Worm (Caenorhabditis elegans): Measurements from ENCODE around the gene F56C3.1.

Gene F56C3.1

ce11 chrX:1386893-1387367 lies at the start of gene F56C3.1:
F56C3.1 (plus strand) TSS chrX:1387317.
- TF ChIP-seq unc-39 (tag; optimal IDR thresholded peaks at IDR 0.05) = no peak
- TF ChIP-seq nhr-12 (tag; optimal IDR thresholded peaks at IDR 0.05) = no peak
- TF ChIP-seq nhr-237 (tag; optimal IDR thresholded peaks at IDR 0.05) = no peak
- TF ChIP-seq blmp-1 (tag; optimal IDR thresholded peaks at IDR 0.05) = no peak
- no peak for TF ChIP-seq lin-13 (tag; optimal IDR thresholded peaks at IDR 0.05)
- no peak for TF ChIP-seq elt-1 (tag; optimal IDR thresholded peaks at IDR 0.05; ENCODE audit: borderline replicate concordance, insufficient read depth)
- no peak for TF ChIP-seq ztf-11 (tag; optimal IDR thresholded peaks at IDR 0.05)
- TF ChIP-seq lsy-2 (tag; optimal IDR thresholded peaks at IDR 0.05) = no peak
- no peak for TF ChIP-seq zip-8 (tag; optimal IDR thresholded peaks at IDR 0.05)
- TF ChIP-seq ceh-83 (GFP tag; optimal IDR thresholded peaks at IDR 0.05) = no peak
- TF ChIP-seq tbx-8 (GFP tag; optimal IDR thresholded peaks at IDR 0.05) = no peak
- no peak for TF ChIP-seq flh-1 (GFP tag; optimal IDR thresholded peaks at IDR 0.05)
- no peak for TF ChIP-seq nhr-76 (tag; optimal IDR thresholded peaks at IDR 0.05)
- TF ChIP-seq snpc-4 (tag; optimal IDR thresholded peaks at IDR 0.05) = no peak
- no peak for TF ChIP-seq hlh-1 (tag; optimal IDR thresholded peaks at IDR 0.05)

- TF ChIP-seq M03D4.4 (tag; optimal IDR thresholded peaks at IDR 0.05) (no peak), zip-8 (tag; optimal IDR thresholded peaks at IDR 0.05) (no peak), hlh-1 (tag; optimal IDR thresholded peaks at IDR 0.05) (no peak), snpc-4 (tag; optimal IDR thresholded peaks at IDR 0.05) (no peak), flh-1 (GFP tag; optimal IDR thresholded peaks at IDR 0.05) (no peak), lin-13 (tag; optimal IDR thresholded peaks at IDR 0.05) (no peak)
Observed at ce11 chrX:1337834-1338233, 49.3 kb upstream of the F56C3.1 start.

- TF ChIP-seq elt-3 (tag; optimal IDR thresholded peaks at IDR 0.05) (no peak), lsy-2 (tag; optimal IDR thresholded peaks at IDR 0.05) (no peak), nhr-28 (tag; optimal IDR thresholded peaks at IDR 0.05) (no peak), nhr-237 (tag; optimal IDR thresholded peaks at IDR 0.05) (no peak), zip-8 (tag; optimal IDR thresholded peaks at IDR 0.05) (no peak), ham-2 (GFP tag; optimal IDR thresholded peaks at IDR 0.05) (no peak)
Observed at ce11 chrX:1338906-1339673, 48.0 kb upstream of the F56C3.1 start.

- TF ChIP-seq cnd-1 (tag; optimal IDR thresholded peaks at IDR 0.05) = no peak
Observed at ce11 chrX:1344321-1344720, 42.8 kb upstream of the F56C3.1 start, which contains the start of gene ins-39. ins-39 (minus strand) TSS chrX:1344421.

ce11 chrX:1344818-1345217 lies 42.3 kb upstream of the F56C3.1 start:
- TF ChIP-seq ztf-11 (tag; optimal IDR thresholded peaks at IDR 0.05) = peak; percentile 68
- peak; percentile 44 for TF ChIP-seq mab-5 (tag; optimal IDR thresholded peaks at IDR 0.05)
- peak; percentile 83 for TF ChIP-seq pha-4 (tag; optimal IDR thresholded peaks at IDR 0.05)
- peak; percentile 67 for TF ChIP-seq unc-62 (GFP tag; optimal IDR thresholded peaks at IDR 0.05)
- no peak for TF ChIP-seq elt-1 (tag; optimal IDR thresholded peaks at IDR 0.05; ENCODE audit: borderline replicate concordance, insufficient read depth)
- TF ChIP-seq ces-1 (GFP tag; optimal IDR thresholded peaks at IDR 0.05) = peak; percentile 93
- TF ChIP-seq elt-3 (tag; optimal IDR thresholded peaks at IDR 0.05) = peak; percentile 65
- peak; percentile 74 for TF ChIP-seq sptf-1 (tag; optimal IDR thresholded peaks at IDR 0.05)
- no peak for TF ChIP-seq snpc-4 (tag; optimal IDR thresholded peaks at IDR 0.05)
- peak; percentile 67 for TF ChIP-seq cnd-1 (tag; optimal IDR thresholded peaks at IDR 0.05)
- TF ChIP-seq mep-1 (tag; optimal IDR thresholded peaks at IDR 0.05) = peak; percentile 88
- TF ChIP-seq nhr-76 (tag; optimal IDR thresholded peaks at IDR 0.05) = peak; percentile 50
- peak; percentile 98 for TF ChIP-seq nhr-237 (tag; optimal IDR thresholded peaks at IDR 0.05)
- peak; percentile 76 for TF ChIP-seq lsy-2 (tag; optimal IDR thresholded peaks at IDR 0.05)
- no peak for TF ChIP-seq blmp-1 (tag; optimal IDR thresholded peaks at IDR 0.05)
- TF ChIP-seq nhr-28 (tag; optimal IDR thresholded peaks at IDR 0.05) = no peak
- TF ChIP-seq ham-2 (GFP tag; optimal IDR thresholded peaks at IDR 0.05) = no peak
- TF ChIP-seq nhr-2 (tag; optimal IDR thresholded peaks at IDR 0.05) = peak; percentile 27
- no peak for TF ChIP-seq zip-8 (tag; optimal IDR thresholded peaks at IDR 0.05)
- TF ChIP-seq ceh-83 (GFP tag; optimal IDR thresholded peaks at IDR 0.05) = no peak
- TF ChIP-seq drap-1 (GFP tag; optimal IDR thresholded peaks at IDR 0.05) = peak; percentile 85
- TF ChIP-seq mls-2 (tag; optimal IDR thresholded peaks at IDR 0.05) = no peak
- peak; percentile 77 for TF ChIP-seq ceh-39 (tag; optimal IDR thresholded peaks at IDR 0.05)
- TF ChIP-seq lin-13 (tag; optimal IDR thresholded peaks at IDR 0.05) = peak; percentile 79
- no peak for TF ChIP-seq ceh-43 (GFP tag; optimal IDR thresholded peaks at IDR 0.05)
- peak; percentile 51 for TF ChIP-seq unc-120 (tag; optimal IDR thresholded peaks at IDR 0.05; ENCODE audit: poor library complexity, severe bottlenecking)
- TF ChIP-seq lin-32 (GFP tag; optimal IDR thresholded peaks at IDR 0.05) = no peak
- no peak for TF ChIP-seq M03D4.4 (tag; optimal IDR thresholded peaks at IDR 0.05)
- peak; percentile 48 for TF ChIP-seq hlh-1 (tag; optimal IDR thresholded peaks at IDR 0.05)
- TF ChIP-seq unc-39 (tag; optimal IDR thresholded peaks at IDR 0.05) = no peak
- no peak for TF ChIP-seq bed-3 (GFP tag; optimal IDR thresholded peaks at IDR 0.05)
- TF ChIP-seq flh-1 (GFP tag; optimal IDR thresholded peaks at IDR 0.05) = no peak
- TF ChIP-seq tbx-8 (GFP tag; optimal IDR thresholded peaks at IDR 0.05) = no peak
- TF ChIP-seq sem-2 (GFP tag; optimal IDR thresholded peaks at IDR 0.05) = no peak
- peak; percentile 73 for TF ChIP-seq nhr-12 (tag; optimal IDR thresholded peaks at IDR 0.05)

All from whole organism, mixed stage, embryonic.